Worm (Caenorhabditis elegans): Measurements from ENCODE around the gene T24A6.17.

DNA sequence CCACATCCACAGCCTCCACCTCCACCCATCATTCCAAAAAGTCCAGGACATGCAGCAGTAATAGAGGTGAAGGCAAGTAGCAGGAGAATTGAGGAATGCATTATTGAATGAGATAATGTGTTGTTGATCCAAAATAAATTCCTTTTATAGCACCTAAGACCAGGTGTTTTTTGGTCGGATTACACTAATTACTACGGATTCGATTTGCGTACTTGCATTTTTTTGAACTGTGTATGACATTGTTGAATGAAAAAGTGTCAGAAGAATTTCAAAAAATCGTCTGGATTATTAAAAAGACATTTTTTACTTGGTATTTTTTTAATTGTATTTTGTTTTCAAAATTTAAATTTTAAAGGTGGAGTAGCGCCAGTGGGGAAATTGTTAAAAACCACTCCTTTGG is 12.5 kb downstream of the T24A6.17 start, which contains the start of gene grl-28:
- TF ChIP-seq aly-2 (tag; optimal IDR thresholded peaks at IDR 0.05) (no peak), F37D6.2 (tag; optimal IDR thresholded peaks at IDR 0.05) (no peak)
